Worm (Caenorhabditis elegans) whole organism, young adult: ENCODE measurements around the gene T24E12.10.

Source experiments
- F22D6.2 ChIP-seq: sonication (generic microtip); optimal IDR thresholded peaks from 2 replicates; lab custom pipeline; 2016; ENCODE audit warnings: mild to moderate bottlenecking, missing genetic modification characterization, missing compliant biosample characterization
- K12H6.12 ChIP-seq: fragments of 200-800 bp; sonication (Bioruptor generic); optimal IDR thresholded peaks from 2 replicates; lab custom pipeline; 2018; ENCODE audit warnings: mild to moderate bottlenecking, missing genetic modification characterization, missing compliant biosample characterization
- T26A5.8 ChIP-seq: sonication (generic microtip); optimal IDR thresholded peaks from 2 replicates; lab custom pipeline; 2016; ENCODE audit warnings: missing genetic modification characterization, missing compliant biosample characterization
- cebp-1 ChIP-seq, 2 experiments: fragments of 200-800 bp in 1 of 2; sonication (Bioruptor generic) in 1 of 2; sonication (generic microtip) in 1 of 2; IDR thresholded peaks in 1 of 2; optimal IDR thresholded peaks in 1 of 2; 2 replicates each; pipeline versions ENCODE4 v1.3.6 to Lab custom; 2017 to 2022; ENCODE audit warnings: missing compliant biosample characterization in 2 of 2, missing genetic modification characterization in 2 of 2, mild to moderate bottlenecking in 1 of 2, missing genetic modification reagents in 1 of 2, moderate library complexity in 1 of 2
- lir-1 ChIP-seq: fragments of 200-800 bp; sonication (Bioruptor generic); conservative IDR thresholded peaks from 2 replicates; pipeline ENCODE4 v1.3.6; 2022; ENCODE audit warnings: missing genetic modification reagents, missing genetic modification characterization, missing compliant biosample characterization
- nhr-80 ChIP-seq: sonication (generic microtip); optimal IDR thresholded peaks from 2 replicates; lab custom pipeline; 2016; ENCODE audit warnings: missing genetic modification characterization, missing compliant biosample characterization
- unc-62 ChIP-seq: fragments of 150-350 bp; optimal IDR thresholded peaks from 2 replicates; lab custom pipeline; 2014; ENCODE audit warnings: missing biosample characterization, missing genetic modification reagents, missing genetic modification characterization

DNA sequence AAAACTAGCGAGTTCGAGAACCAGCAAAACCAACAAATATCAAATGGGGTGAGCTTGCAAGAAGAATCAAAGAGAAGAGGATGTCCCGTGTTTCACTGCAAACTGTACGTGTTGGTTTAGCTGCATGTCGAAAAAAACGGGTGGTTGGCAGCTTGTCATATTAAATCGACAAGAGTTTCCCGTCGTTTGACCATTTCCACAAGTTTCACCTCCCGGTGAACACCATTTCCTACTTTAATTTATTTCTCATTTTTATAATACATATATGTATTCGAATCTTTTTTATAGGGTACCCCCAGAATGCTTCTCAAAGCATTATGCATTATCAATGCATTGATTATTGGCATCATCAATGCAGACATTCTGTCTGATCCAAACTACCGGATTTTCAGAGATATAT is 22.3 kb upstream of the T24E12.10 start, which contains the start of gene Y8A9A.2:
- TF ChIP-seq lir-1 (GFP tag; lab: Robert Waterston, UW) (no peak), cebp-1 (GFP tag; IDR thresholded peaks at IDR 0.05; lab: Robert Waterston, UW) (no peak), cebp-1 (tag; optimal IDR thresholded peaks at IDR 0.05; lab: Kevin White, UChicago) (no peak), unc-62 (GFP tag; lab: Kevin White, UChicago) (no peak), F22D6.2 (tag; lab: Kevin White, UChicago) (no peak), K12H6.12 (tag; lab: Kevin White, UChicago) (no peak), T26A5.8 (tag; lab: Kevin White, UChicago) (no peak), nhr-80 (no peak)
